Worm (Caenorhabditis elegans) whole organism, late embryonic: Measurements from ENCODE around the gene T05A7.3.

Source experiments
- K02D7.2 ChIP-seq: sonication (generic microtip); optimal IDR thresholded peaks from 2 replicates; lab custom pipeline; 2017; ENCODE audit warnings: mild to moderate bottlenecking, missing genetic modification characterization, missing compliant biosample characterization
- ceh-6 ChIP-seq: fragments of 200-800 bp; sonication (Bioruptor generic); optimal IDR thresholded peaks from 2 replicates; lab custom pipeline; 2018; ENCODE audit warnings: mild to moderate bottlenecking, missing genetic modification characterization, missing compliant biosample characterization
- lin-11 ChIP-seq: fragments of 200-800 bp; sonication (Bioruptor generic); optimal IDR thresholded peaks from 2 replicates; lab custom pipeline; 2018; ENCODE audit warnings: mild to moderate bottlenecking, missing genetic modification characterization, missing compliant biosample characterization
- nhr-232 ChIP-seq: sonication (generic microtip); optimal IDR thresholded peaks from 2 replicates; lab custom pipeline; 2016; ENCODE audit warnings: missing genetic modification characterization, missing compliant biosample characterization
- tbx-2 ChIP-seq: sonication (generic microtip); optimal IDR thresholded peaks from 2 replicates; lab custom pipeline; 2016; ENCODE audit warnings: missing genetic modification characterization, missing compliant biosample characterization
- unc-55 ChIP-seq: sonication (generic microtip); optimal IDR thresholded peaks from 2 replicates; lab custom pipeline; 2017; ENCODE audit warnings: missing biosample characterization, missing genetic modification reagents, missing genetic modification characterization

DNA sequence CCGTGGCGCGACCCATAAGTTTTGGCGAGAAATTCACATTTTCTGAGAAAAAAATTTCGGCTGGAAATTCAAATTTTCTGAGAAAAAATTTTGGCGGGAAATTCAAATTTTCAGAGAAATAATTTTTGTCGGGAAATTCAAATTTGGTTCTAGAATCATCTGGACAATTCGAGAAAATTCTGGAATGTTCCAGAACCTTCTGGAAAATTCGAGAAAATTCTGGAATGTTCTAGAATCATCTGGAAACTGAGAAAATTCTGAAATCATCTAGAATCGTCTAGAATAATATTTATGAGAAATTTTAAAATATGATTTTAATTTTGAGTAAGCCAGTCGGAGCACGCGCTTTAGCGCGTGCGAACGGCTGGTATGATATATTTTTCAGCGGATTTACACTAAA lies 9.3 kb downstream of the T05A7.3 start:
- no peak for TF ChIP-seq K02D7.2 (tag; lab: Kevin White, UChicago)
- TF ChIP-seq tbx-2 (tag; lab: Kevin White, UChicago): no peak
- no peak for TF ChIP-seq nhr-232 (tag; lab: Kevin White, UChicago)
- TF ChIP-seq lin-11 (tag; lab: Kevin White, UChicago): no peak
- TF ChIP-seq unc-55 (GFP tag; lab: Kevin White, UChicago): no peak
- no peak for TF ChIP-seq ceh-6 (GFP tag; lab: Kevin White, UChicago)
